Worm (Caenorhabditis elegans): Measurements from ENCODE around the gene tab-1.

Gene tab-1

DNA sequence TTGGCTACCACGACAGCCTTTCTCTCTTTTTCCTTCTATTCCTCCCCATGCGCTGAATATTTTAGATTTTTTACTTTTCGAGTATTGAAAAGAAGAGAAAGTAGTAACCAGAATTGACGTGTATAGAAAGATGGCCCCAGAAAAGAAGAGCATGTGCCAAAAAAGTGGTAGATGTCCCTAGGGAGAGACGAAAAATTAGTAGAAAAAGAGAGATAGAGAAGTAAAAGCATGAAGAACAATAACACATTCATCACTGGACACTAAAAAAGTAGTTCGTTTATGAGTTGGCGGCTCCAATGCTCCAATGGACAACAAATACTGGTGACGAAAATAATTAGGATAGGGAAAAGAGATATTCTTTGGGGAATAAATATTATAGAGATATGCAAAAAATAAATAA, 9.4 kb downstream of the tab-1 start:
- TF ChIP-seq unc-42 (tag; optimal IDR thresholded peaks at IDR 0.05) = peak; percentile 26
- no peak for TF ChIP-seq lin-11 (tag; optimal IDR thresholded peaks at IDR 0.05)
- no peak for TF ChIP-seq pha-2 (tag; optimal IDR thresholded peaks at IDR 0.05)
- no peak for TF ChIP-seq che-1 (tag; optimal IDR thresholded peaks at IDR 0.05)
- TF ChIP-seq ceh-14 (tag; optimal IDR thresholded peaks at IDR 0.05) = no peak
- TF ChIP-seq ceh-31 (tag; optimal IDR thresholded peaks at IDR 0.05) = no peak
- no peak for TF ChIP-seq Y22D7AL.16 (tag; optimal IDR thresholded peaks at IDR 0.05)
- no peak for TF ChIP-seq unc-3 (GFP tag; conservative IDR thresholded peaks at IDR 0.05)
- peak; percentile 63 for TF ChIP-seq unc-3 (tag; optimal IDR thresholded peaks at IDR 0.05)
- no peak for TF ChIP-seq hlh-13 (GFP tag; optimal IDR thresholded peaks at IDR 0.05)
- TF ChIP-seq nfya-1 (tag; optimal IDR thresholded peaks at IDR 0.05) = no peak
- TF ChIP-seq madf-2 (tag; optimal IDR thresholded peaks at IDR 0.05) = no peak
- TF ChIP-seq ztf-16 (tag; optimal IDR thresholded peaks at IDR 0.05) = no peak
- TF ChIP-seq ceh-9 (tag; optimal IDR thresholded peaks at IDR 0.05) = no peak
- no peak for TF ChIP-seq sdc-2 (tag; optimal IDR thresholded peaks at IDR 0.05)
- TF ChIP-seq odd-2 (tag; optimal IDR thresholded peaks at IDR 0.05) = no peak
- TF ChIP-seq sox-2 (GFP tag; IDR thresholded peaks at IDR 0.05) = no peak
- TF ChIP-seq hlh-15 (tag; optimal IDR thresholded peaks at IDR 0.05) = no peak
- TF ChIP-seq ceh-34 (tag; optimal IDR thresholded peaks at IDR 0.05) = peak; percentile 31

DNA sequence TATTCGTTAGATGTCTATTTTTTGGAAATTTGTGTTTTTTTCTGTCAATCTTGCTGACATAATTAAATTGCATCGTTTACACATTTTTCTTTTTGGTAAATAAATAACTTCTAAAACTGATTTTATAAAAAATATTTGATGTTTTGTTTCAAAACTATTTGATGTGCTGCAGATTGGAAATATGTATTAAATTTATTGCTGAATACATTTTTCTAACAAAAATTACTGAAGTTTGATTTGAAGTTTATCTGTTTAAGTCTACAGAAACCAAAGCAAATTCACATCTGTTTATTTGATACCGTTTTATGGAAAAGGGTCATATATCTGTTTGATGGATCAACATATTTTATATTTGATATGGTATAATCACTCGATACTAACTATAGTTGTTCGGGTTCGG, 13.2 kb downstream of the tab-1 start:
- TF ChIP-seq hlh-6 (tag; optimal IDR thresholded peaks at IDR 0.05) = no peak
- TF ChIP-seq lin-11 (tag; optimal IDR thresholded peaks at IDR 0.05) = no peak
- no peak for TF ChIP-seq ceh-31 (tag; optimal IDR thresholded peaks at IDR 0.05)
- TF ChIP-seq unc-3 (GFP tag; conservative IDR thresholded peaks at IDR 0.05) = no peak
- TF ChIP-seq unc-3 (tag; optimal IDR thresholded peaks at IDR 0.05) = no peak
- TF ChIP-seq pha-2 (tag; optimal IDR thresholded peaks at IDR 0.05) = no peak
- no peak for TF ChIP-seq mec-3 (tag; optimal IDR thresholded peaks at IDR 0.05; ENCODE audit: borderline replicate concordance)
- TF ChIP-seq elt-4 (tag; optimal IDR thresholded peaks at IDR 0.05) = no peak
- TF ChIP-seq pag-3 (tag; optimal IDR thresholded peaks at IDR 0.05; ENCODE audit: borderline replicate concordance) = no peak
- no peak for TF ChIP-seq unc-86 (tag; optimal IDR thresholded peaks at IDR 0.05)
- no peak for TF ChIP-seq che-1 (tag; optimal IDR thresholded peaks at IDR 0.05)
- TF ChIP-seq sox-4 (tag; optimal IDR thresholded peaks at IDR 0.05) = no peak
- no peak for TF ChIP-seq nhr-232 (tag; optimal IDR thresholded peaks at IDR 0.05)

DNA sequence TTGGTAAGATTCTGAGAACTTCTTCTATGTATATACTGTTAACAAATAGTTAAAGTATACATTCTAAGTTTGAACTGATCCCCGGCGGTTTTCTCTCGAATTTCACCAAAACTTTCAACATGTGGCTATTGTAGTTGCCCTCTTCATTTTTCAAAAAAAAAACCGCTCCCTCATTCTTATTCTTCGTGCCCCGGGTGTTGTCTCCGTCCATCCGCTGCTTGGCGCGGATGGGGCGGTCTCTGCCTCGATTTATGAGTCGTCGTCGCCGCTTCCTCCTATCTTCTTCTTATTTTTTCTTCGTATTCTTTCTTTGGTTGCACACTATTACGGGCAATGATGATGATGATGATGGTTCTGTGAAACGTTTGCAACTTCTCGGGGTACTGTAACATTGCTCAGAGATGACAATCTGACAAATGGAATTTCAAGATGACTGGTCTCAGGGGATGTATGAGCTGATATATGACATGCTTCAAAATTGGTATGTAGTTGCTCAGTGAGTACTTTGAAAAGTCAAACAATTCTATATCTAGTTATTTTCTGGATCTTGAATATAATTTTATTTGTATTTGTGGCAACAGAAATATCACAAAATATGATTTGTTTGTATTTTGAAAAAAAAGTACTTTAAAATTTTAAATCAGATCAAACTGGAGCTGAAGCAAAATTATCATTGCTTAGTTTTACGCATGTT, 17.3 kb downstream of the tab-1 start:
- TF ChIP-seq pha-4 (tag; optimal IDR thresholded peaks at IDR 0.05) (no peak), pha-2 (tag; optimal IDR thresholded peaks at IDR 0.05) (no peak), hlh-6 (tag; optimal IDR thresholded peaks at IDR 0.05) (no peak), unc-55 (GFP tag; optimal IDR thresholded peaks at IDR 0.05) (no peak)

DNA sequence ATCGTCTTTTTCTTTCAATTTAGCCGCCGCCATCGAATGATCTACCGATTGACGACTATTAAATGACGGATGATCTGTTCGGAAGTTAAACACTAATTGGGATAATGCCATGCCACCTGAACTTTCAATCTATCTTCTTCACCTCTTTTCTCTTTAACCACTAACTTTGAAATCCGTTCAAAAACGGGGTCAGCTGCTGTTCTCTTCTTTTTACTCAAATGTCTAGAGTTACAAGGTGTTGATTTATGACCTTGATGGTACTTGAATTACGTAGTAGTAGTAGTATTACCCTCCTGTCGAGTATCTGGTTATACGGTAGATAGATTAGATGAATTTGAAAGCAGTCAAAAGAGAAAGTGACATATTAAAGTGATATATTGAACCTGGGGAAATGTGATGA, 18.0 kb downstream of the tab-1 start:
- TF ChIP-seq tbx-7 (tag; optimal IDR thresholded peaks at IDR 0.05) (no peak), unc-55 (GFP tag; optimal IDR thresholded peaks at IDR 0.05) (peak; percentile 29)

DNA sequence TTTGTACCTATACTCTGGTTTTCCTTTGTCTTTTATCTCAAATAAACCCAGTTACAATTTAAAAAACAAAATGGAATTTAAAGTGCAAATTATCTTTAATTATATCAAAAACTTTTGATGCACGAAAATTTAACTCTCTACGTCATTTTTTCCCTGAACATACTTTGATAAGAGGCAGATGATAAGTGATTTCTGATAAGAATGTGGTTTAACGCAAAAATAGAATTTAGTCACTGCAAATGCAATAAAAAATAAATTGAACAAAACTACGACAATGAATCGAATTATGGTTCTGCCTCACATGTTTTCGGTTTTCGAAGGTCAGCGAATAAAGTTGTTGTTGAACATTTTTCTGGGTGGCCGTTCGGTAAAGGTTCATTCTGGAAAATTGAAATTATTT, 18.7 kb downstream of the tab-1 start:
- peak; percentile 86 for TF ChIP-seq elt-2 (tag; optimal IDR thresholded peaks at IDR 0.05)
- no peak for TF ChIP-seq ceh-2 (tag; optimal IDR thresholded peaks at IDR 0.05)
- TF ChIP-seq unc-42 (tag; optimal IDR thresholded peaks at IDR 0.05) = peak; percentile 54

DNA sequence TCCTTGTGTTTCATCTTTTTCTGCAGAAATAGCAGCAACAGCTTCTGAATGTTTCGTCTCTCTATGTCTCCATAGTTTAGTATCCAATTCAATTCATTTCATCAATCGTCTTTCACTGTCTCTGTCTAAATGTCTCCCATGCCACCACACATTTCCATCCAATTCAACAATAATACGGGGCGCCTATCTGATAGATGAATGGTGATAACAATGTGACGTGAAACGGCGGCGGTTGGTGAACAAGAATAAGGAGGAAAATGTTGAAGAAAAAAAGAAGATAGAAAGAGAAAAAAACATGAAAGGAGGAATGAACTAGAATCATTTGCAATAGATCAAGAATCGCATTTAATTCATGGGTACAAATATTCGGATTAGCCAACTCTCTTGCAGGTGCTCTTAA, 19.2 kb downstream of the tab-1 start:
- TF ChIP-seq C08G9.2 (tag; optimal IDR thresholded peaks at IDR 0.05) (no peak), hlh-15 (tag; optimal IDR thresholded peaks at IDR 0.05) (no peak), pha-4 (tag; optimal IDR thresholded peaks at IDR 0.05) (no peak), unc-86 (tag; optimal IDR thresholded peaks at IDR 0.05) (no peak), sox-4 (tag; optimal IDR thresholded peaks at IDR 0.05) (no peak), pat-9 (tag; optimal IDR thresholded peaks at IDR 0.05) (no peak), unc-55 (GFP tag; optimal IDR thresholded peaks at IDR 0.05) (peak; percentile 93), ceh-45 (GFP tag; IDR thresholded peaks at IDR 0.05) (no peak), nfya-1 (tag; optimal IDR thresholded peaks at IDR 0.05) (peak; percentile 57), npax-4 (tag; optimal IDR thresholded peaks at IDR 0.05) (no peak), K02D7.2 (tag; optimal IDR thresholded peaks at IDR 0.05) (no peak), ceh-18 (tag; optimal IDR thresholded peaks at IDR 0.05) (peak; percentile 68), rnt-1 (tag; optimal IDR thresholded peaks at IDR 0.05) (peak; percentile 81), elt-2 (tag; optimal IDR thresholded peaks at IDR 0.05) (peak; percentile 39), fkh-10 (GFP tag; optimal IDR thresholded peaks at IDR 0.05) (no peak)

All from whole organism, late embryonic.